Fruit fly (Drosophila melanogaster): ENCODE measurements around the gene Usp14.
A peak's percentile ranks its signal among the peaks of the same experiment; 100 is the strongest.

- no peak for TF ChIP-seq fd59A (GFP tag; optimal IDR thresholded peaks at IDR 0.05)
- TF ChIP-seq CG15336 (GFP tag; IDR thresholded peaks at IDR 0.05): peak; percentile 63
- TF ChIP-seq CG9139 (GFP tag; optimal IDR thresholded peaks at IDR 0.05): no peak
- no peak for TF ChIP-seq Hr38 (GFP tag; optimal IDR thresholded peaks at IDR 0.05)
- no peak for TF ChIP-seq CG16779 (tag; optimal IDR thresholded peaks at IDR 0.05)
- TF ChIP-seq CG6163 (GFP tag; IDR thresholded peaks at IDR 0.05): no peak
- no peak for TF ChIP-seq dac (GFP tag; optimal IDR thresholded peaks at IDR 0.05)
- TF ChIP-seq CG6792 (GFP tag; optimal IDR thresholded peaks at IDR 0.05): no peak
- TF ChIP-seq Sox14 (GFP tag; optimal IDR thresholded peaks at IDR 0.05): peak; percentile 58
These were observed 25.1 kb upstream of the Usp14 start, which contains the start of gene SamDC for dm6 chr2L:10339212-10339721.

Measured in whole organism, prepupa.